Worm (Caenorhabditis elegans) whole organism, L1 larva: Measurements from ENCODE around the gene gdi-1.

ENCODE experiments used
- C34B4.2 ChIP-seq: sonication (generic microtip); optimal IDR thresholded peaks from 2 replicates; lab custom pipeline; 2017; ENCODE audit warnings: mild to moderate bottlenecking, missing genetic modification characterization, missing compliant biosample characterization
- aha-1 ChIP-seq: fragments of 150-350 bp; optimal IDR thresholded peaks from 2 replicates; lab custom pipeline; 2014; ENCODE audit warnings: missing biosample characterization, missing genetic modification characterization
- ama-1 ChIP-seq: fragments of 150-350 bp; optimal IDR thresholded peaks from 2 replicates; lab custom pipeline; 2014
- ceh-8 ChIP-seq: fragments of 200-800 bp; sonication (Bioruptor generic); optimal IDR thresholded peaks from 2 replicates; lab custom pipeline; 2018; ENCODE audit warnings: mild to moderate bottlenecking, missing genetic modification characterization, moderate library complexity, missing compliant biosample characterization
- ceh-82 ChIP-seq, 3 experiments: fragments of 150-350 bp in 1 of 3; sonication (generic microtip) in 2 of 3; optimal IDR thresholded peaks; 2 replicates each; lab custom pipeline; 2014 to 2017; ENCODE audit warnings: missing biosample characterization in 3 of 3, missing genetic modification characterization in 3 of 3
- ceh-88 ChIP-seq: fragments of 200-800 bp; sonication (Bioruptor generic); IDR thresholded peaks from 2 replicates; pipeline ENCODE4 v1.3.6; 2022; ENCODE audit warnings: missing genetic modification characterization, missing compliant biosample characterization
- ceh-90 ChIP-seq: sonication (generic microtip); optimal IDR thresholded peaks from 2 replicates; lab custom pipeline; 2016; ENCODE audit warnings: missing genetic modification characterization, missing compliant biosample characterization
- ces-1 ChIP-seq: fragments of 150-350 bp; optimal IDR thresholded peaks from 2 replicates; lab custom pipeline; 2014; ENCODE audit warnings: missing biosample characterization, missing genetic modification reagents, missing genetic modification characterization
- efl-1 ChIP-seq, 4 experiments: fragments of 150-350 bp; optimal IDR thresholded peaks in 3 of 4; peaks in 1 of 4; 1 replicate in 1 of 4; 2 replicates in 3 of 4; lab custom pipeline; 2014; ENCODE audit warnings: missing biosample characterization in 2 of 4, missing genetic modification characterization in 2 of 4, missing genetic modification reagents in 2 of 4
- elt-2 ChIP-seq: sonication (generic microtip); optimal IDR thresholded peaks from 2 replicates; lab custom pipeline; 2016; ENCODE audit warnings: missing genetic modification characterization, mild to moderate bottlenecking, inconsistent platforms, missing compliant biosample characterization, missing genetic modification reagents
- ets-5 ChIP-seq: fragments of 200-800 bp; sonication (Bioruptor generic); IDR thresholded peaks from 2 replicates; pipeline ENCODE4 v1.3.6; 2022; ENCODE audit warnings: missing genetic modification characterization, missing compliant biosample characterization
- fkh-10 ChIP-seq: sonication (generic microtip); optimal IDR thresholded peaks from 2 replicates; lab custom pipeline; 2017; ENCODE audit warnings: missing biosample characterization, missing genetic modification reagents, missing genetic modification characterization
- fkh-4 ChIP-seq: sonication (generic microtip); optimal IDR thresholded peaks from 2 replicates; lab custom pipeline; 2016; ENCODE audit warnings: missing compliant biosample characterization, missing genetic modification characterization, borderline replicate concordance
- fkh-8 ChIP-seq: sonication (generic microtip); optimal IDR thresholded peaks from 2 replicates; lab custom pipeline; 2016; ENCODE audit warnings: mild to moderate bottlenecking, missing genetic modification characterization, missing compliant biosample characterization
- fos-1 ChIP-seq: fragments of 150-350 bp; optimal IDR thresholded peaks from 2 replicates; lab custom pipeline; 2014; ENCODE audit warnings: missing biosample characterization, missing genetic modification characterization
- hlh-17 ChIP-seq: fragments of 200-800 bp; sonication (Bioruptor generic); optimal IDR thresholded peaks from 2 replicates; lab custom pipeline; 2018; ENCODE audit warnings: missing genetic modification characterization, mild to moderate bottlenecking, missing compliant biosample characterization, moderate library complexity, borderline replicate concordance
- hlh-4 ChIP-seq: sonication (generic microtip); optimal IDR thresholded peaks from 2 replicates; lab custom pipeline; 2016; ENCODE audit warnings: mild to moderate bottlenecking, missing genetic modification characterization, missing compliant biosample characterization
- hpl-2 ChIP-seq: fragments of 150-350 bp; optimal IDR thresholded peaks from 2 replicates; lab custom pipeline; 2014; ENCODE audit warnings: missing biosample characterization, missing genetic modification reagents, missing genetic modification characterization
- irx-1 ChIP-seq: sonication (generic microtip); optimal IDR thresholded peaks from 2 replicates; lab custom pipeline; 2016; ENCODE audit warnings: missing genetic modification characterization, missing compliant biosample characterization
- isw-1 ChIP-seq: fragments of 200-800 bp; sonication (Bioruptor generic); IDR thresholded peaks from 2 replicates; pipeline ENCODE4 v1.3.6; 2022; ENCODE audit warnings: missing genetic modification characterization, missing compliant biosample characterization
- jun-1 ChIP-seq: fragments of 150-350 bp; optimal IDR thresholded peaks from 2 replicates; lab custom pipeline; 2014; ENCODE audit warnings: missing biosample characterization, missing genetic modification reagents, missing genetic modification characterization
- lin-13 ChIP-seq: fragments of 150-350 bp; optimal IDR thresholded peaks from 2 replicates; lab custom pipeline; 2014; ENCODE audit warnings: missing biosample characterization, missing genetic modification reagents, missing genetic modification characterization
- mdl-1 ChIP-seq, 2 experiments: fragments of 150-350 bp; optimal IDR thresholded peaks; 2 replicates each; lab custom pipeline; 2014 to 2017; ENCODE audit warnings: missing biosample characterization in 2 of 2, missing genetic modification characterization in 2 of 2, inconsistent platforms in 1 of 2
- mef-2 ChIP-seq: fragments of 150-350 bp; optimal IDR thresholded peaks from 2 replicates; lab custom pipeline; 2014; ENCODE audit warnings: missing biosample characterization, missing genetic modification characterization
- nhr-11 ChIP-seq: fragments of 150-350 bp; optimal IDR thresholded peaks from 2 replicates; lab custom pipeline; 2014; ENCODE audit warnings: missing biosample characterization, missing genetic modification characterization
- nhr-20 ChIP-seq: sonication (generic microtip); optimal IDR thresholded peaks from 2 replicates; lab custom pipeline; 2016; ENCODE audit warnings: mild to moderate bottlenecking, missing genetic modification characterization, missing compliant biosample characterization
- nhr-28 ChIP-seq: fragments of 150-350 bp; optimal IDR thresholded peaks from 2 replicates; lab custom pipeline; 2014; ENCODE audit warnings: missing biosample characterization, missing genetic modification characterization
- nhr-47 ChIP-seq: sonication (generic microtip); optimal IDR thresholded peaks from 2 replicates; lab custom pipeline; 2016; ENCODE audit warnings: mild to moderate bottlenecking, missing genetic modification characterization, moderate library complexity, missing compliant biosample characterization
- nhr-71 ChIP-seq: sonication (generic microtip); optimal IDR thresholded peaks from 2 replicates; lab custom pipeline; 2016; ENCODE audit warnings: mild to moderate bottlenecking, missing genetic modification characterization, moderate library complexity, missing compliant biosample characterization
- nhr-76 ChIP-seq: sonication (generic microtip); optimal IDR thresholded peaks from 2 replicates; lab custom pipeline; 2017; ENCODE audit warnings: missing biosample characterization, missing genetic modification characterization
- nhr-85 ChIP-seq: sonication (generic microtip); peaks from one replicate; lab custom pipeline; 2016; ENCODE audit warnings: missing genetic modification characterization, inconsistent platforms, missing compliant biosample characterization
- nhr-90 ChIP-seq: sonication (generic microtip); optimal IDR thresholded peaks from 2 replicates; lab custom pipeline; 2016; ENCODE audit warnings: mild to moderate bottlenecking, missing genetic modification characterization, missing compliant biosample characterization; ENCODE audit not compliant: poor library complexity
- pax-3 ChIP-seq: fragments of 200-800 bp; sonication (Bioruptor generic); optimal IDR thresholded peaks from 2 replicates; lab custom pipeline; 2018; ENCODE audit warnings: mild to moderate bottlenecking, missing genetic modification characterization, moderate library complexity, missing compliant biosample characterization
- pqm-1 ChIP-seq: sonication (generic microtip); optimal IDR thresholded peaks from 3 replicates; lab custom pipeline; 2017; ENCODE audit warnings: missing biosample characterization, missing genetic modification characterization
- rnt-1 ChIP-seq: sonication (generic microtip); optimal IDR thresholded peaks from 2 replicates; lab custom pipeline; 2016; ENCODE audit warnings: mild to moderate bottlenecking, missing genetic modification characterization, moderate library complexity, missing compliant biosample characterization
- skn-1 ChIP-seq: fragments of 150-350 bp; optimal IDR thresholded peaks from 2 replicates; lab custom pipeline; 2014; ENCODE audit warnings: missing biosample characterization, missing genetic modification characterization
- snpc-4 ChIP-seq: fragments of 150-350 bp; optimal IDR thresholded peaks from 2 replicates; lab custom pipeline; 2014; ENCODE audit warnings: missing biosample characterization, missing genetic modification characterization
- sptf-1 ChIP-seq: fragments of 150-350 bp; optimal IDR thresholded peaks from 2 replicates; lab custom pipeline; 2014; ENCODE audit warnings: missing biosample characterization, missing genetic modification characterization
- sup-37 ChIP-seq: fragments of 200-800 bp; sonication (Bioruptor generic); optimal IDR thresholded peaks from 2 replicates; lab custom pipeline; 2018; ENCODE audit warnings: mild to moderate bottlenecking, missing genetic modification characterization, missing compliant biosample characterization
- tlp-1 ChIP-seq: fragments of 150-350 bp; optimal IDR thresholded peaks from 2 replicates; lab custom pipeline; 2014; ENCODE audit warnings: missing biosample characterization, missing genetic modification characterization
- unc-130 ChIP-seq: fragments of 150-350 bp; optimal IDR thresholded peaks from 2 replicates; lab custom pipeline; 2017; ENCODE audit warnings: missing biosample characterization, missing genetic modification characterization, inconsistent platforms
- unc-86 ChIP-seq: sonication (generic microtip); optimal IDR thresholded peaks from 2 replicates; lab custom pipeline; 2016; ENCODE audit warnings: missing genetic modification characterization, missing compliant biosample characterization
- vab-15 ChIP-seq: sonication (generic microtip); optimal IDR thresholded peaks from 2 replicates; lab custom pipeline; 2017; ENCODE audit warnings: missing genotype, mild to moderate bottlenecking, missing genetic modification characterization, missing compliant biosample characterization
- xbp-1 ChIP-seq: sonication (generic microtip); optimal IDR thresholded peaks from 2 replicates; lab custom pipeline; 2016; ENCODE audit warnings: missing genetic modification characterization, missing compliant biosample characterization
- ztf-11 ChIP-seq, 2 experiments: sonication (generic microtip); optimal IDR thresholded peaks; 2 replicates each; lab custom pipeline; 2016 to 2017; ENCODE audit warnings: missing genetic modification characterization in 2 of 2, missing biosample characterization in 1 of 2, missing compliant biosample characterization in 1 of 2
- ztf-4 ChIP-seq: fragments of 150-350 bp; optimal IDR thresholded peaks from 2 replicates; lab custom pipeline; 2014; ENCODE audit warnings: missing biosample characterization, missing genetic modification characterization

The gdi-1 gene

DNA sequence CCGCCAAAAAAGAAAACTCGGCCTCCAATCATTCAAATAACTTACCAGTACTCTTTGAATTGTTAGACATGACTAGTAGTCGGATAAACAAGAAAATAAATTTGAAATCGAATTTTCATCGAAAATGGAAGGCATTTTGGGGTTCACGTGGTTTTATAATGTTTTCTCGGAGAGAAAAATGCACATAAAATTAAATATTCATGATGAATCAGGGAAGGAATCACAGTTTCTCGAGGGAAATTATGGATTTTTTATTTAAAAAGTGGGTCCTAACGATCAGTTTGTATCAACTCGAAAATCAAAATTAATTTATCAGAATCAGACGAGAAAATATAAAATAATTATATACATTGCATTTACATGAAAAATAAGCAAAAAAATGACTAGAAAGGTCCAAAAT lies 27.4 kb downstream of the gdi-1 start, which contains the start of gene Y57G11C.5:
Gene Y57G11C.5 (minus strand): TSS at position 101 of the 400 bp plus-strand sequence.
- TF ChIP-seq C34B4.2 (tag; lab: Kevin White, UChicago) (no peak), aha-1 (tag; lab: Kevin White, UChicago) (no peak)

- TF ChIP-seq tlp-1 (tag; lab: Kevin White, UChicago): no peak
- no peak for TF ChIP-seq snpc-4 (tag; lab: Kevin White, UChicago)
- TF ChIP-seq lin-13 (GFP tag; lab: Kevin White, UChicago): no peak
- TF ChIP-seq jun-1 (tag; lab: Kevin White, UChicago): no peak
- no peak for TF ChIP-seq C34B4.2 (tag; lab: Kevin White, UChicago)
- no peak for TF ChIP-seq ztf-4 (tag; lab: Kevin White, UChicago)
- TF ChIP-seq elt-2 (tag; lab: Kevin White, UChicago): no peak
- no peak for TF ChIP-seq pax-3 (tag; lab: Kevin White, UChicago)
- no peak for TF ChIP-seq ceh-90 (tag; lab: Kevin White, UChicago)
- TF ChIP-seq sup-37 (GFP tag; lab: Kevin White, UChicago): no peak
- TF ChIP-seq nhr-28 (tag; lab: Kevin White, UChicago): no peak
- no peak for TF ChIP-seq fkh-10 (GFP tag; lab: Kevin White, UChicago)
Observed at ce11 chrIV:14764719-14765173, 27.9 kb downstream of the gdi-1 start.

DNA sequence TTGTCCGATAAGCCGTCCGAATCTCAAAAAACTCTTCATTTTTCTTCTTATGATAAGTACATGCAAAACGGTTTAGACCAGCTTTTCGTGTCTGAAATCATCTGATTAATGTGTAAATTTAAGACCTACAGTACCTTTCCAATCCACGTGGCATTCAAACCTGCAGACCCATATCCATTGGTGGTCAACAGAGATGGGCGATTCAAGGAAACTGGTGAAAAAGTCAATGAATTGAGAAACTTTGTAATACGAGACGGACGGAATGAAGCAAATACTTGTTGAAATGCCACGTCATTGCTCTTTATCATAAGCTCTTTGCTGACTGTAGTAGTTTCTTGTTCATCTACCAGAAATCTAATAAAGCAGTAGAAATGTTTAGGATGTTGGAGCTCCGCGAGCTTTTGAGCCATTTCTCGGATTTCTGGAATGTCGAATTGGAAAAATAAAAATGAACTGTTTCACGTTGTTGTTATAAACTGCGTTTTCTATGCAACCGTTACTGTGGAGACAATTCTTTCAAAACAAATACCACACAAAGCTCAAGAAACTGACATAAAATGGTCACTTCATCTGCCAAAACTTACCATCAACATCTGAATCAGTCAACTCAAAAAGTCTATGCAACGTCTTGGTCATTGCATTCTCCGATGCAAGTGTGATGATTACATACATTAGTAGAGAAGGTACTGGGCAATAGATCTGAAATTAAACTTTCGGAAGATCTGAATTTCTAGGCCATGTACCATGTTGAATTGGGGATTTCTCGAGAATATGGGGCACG lies 28.6 kb downstream of the gdi-1 start:
- no peak for TF ChIP-seq unc-130
- no peak for TF ChIP-seq fkh-10 (GFP tag; lab: Kevin White, UChicago)
- peak; percentile 17 for TF ChIP-seq rnt-1 (tag; lab: Kevin White, UChicago)
- TF ChIP-seq ceh-82 (tag; optimal IDR thresholded peaks at IDR 0.05; lab: Kevin White, UChicago): no peak
- TF ChIP-seq ceh-90 (tag; lab: Kevin White, UChicago): no peak
- TF ChIP-seq hpl-2: no peak
- no peak for TF ChIP-seq C34B4.2 (tag; lab: Kevin White, UChicago)
- TF ChIP-seq nhr-47 (tag; lab: Kevin White, UChicago): no peak
- no peak for TF ChIP-seq hlh-4 (tag; lab: Kevin White, UChicago)
- no peak for TF ChIP-seq pqm-1 (tag; lab: Kevin White, UChicago)
- peak; percentile 45 for TF ChIP-seq nhr-71
- TF ChIP-seq ces-1 (GFP tag; lab: Kevin White, UChicago): no peak
- TF ChIP-seq unc-86 (tag; lab: Kevin White, UChicago): no peak
- TF ChIP-seq ztf-4 (tag; lab: Kevin White, UChicago): peak; percentile 38
- TF ChIP-seq skn-1 (tag; lab: Kevin White, UChicago): no peak
- TF ChIP-seq fos-1 (tag; lab: Kevin White, UChicago): no peak
- peak; percentile 16; the same call in 1 of the 2 replicates for TF ChIP-seq ceh-88 (GFP tag; lab: Robert Waterston, UW)
- TF ChIP-seq nhr-76: no peak
- TF ChIP-seq nhr-90 (tag; lab: Kevin White, UChicago): no peak
- TF ChIP-seq ztf-11 (tag; optimal IDR thresholded peaks at IDR 0.05; lab: Kevin White, UChicago): no peak
- no peak for TF ChIP-seq irx-1
- no peak for TF ChIP-seq fkh-4
- TF ChIP-seq mef-2 (tag; lab: Kevin White, UChicago): no peak
- no peak for TF ChIP-seq xbp-1 (tag; lab: Kevin White, UChicago)
- no peak for TF ChIP-seq sptf-1 (tag; lab: Kevin White, UChicago)
- TF ChIP-seq efl-1 (optimal IDR thresholded peaks at IDR 0.05; lab: Kevin White, UChicago): no peak
- peak in 1 of 2 experiments; percentile 18 for TF ChIP-seq efl-1 (GFP tag; optimal IDR thresholded peaks at IDR 0.05 in 1 of 2; lab: Kevin White, UChicago)
- no peak for TF ChIP-seq ceh-8 (GFP tag; lab: Kevin White, UChicago)
- 0 out of 2 replicates have a peak, but pooled peaks have one; percentile 33 for TF ChIP-seq ets-5 (GFP tag; lab: Robert Waterston, UW)
- no peak for TF ChIP-seq tlp-1 (tag; lab: Kevin White, UChicago)
- TF ChIP-seq vab-15 (tag; lab: Kevin White, UChicago): peak; percentile 46
- no peak for TF ChIP-seq nhr-11
- peak; percentile 79 for TF ChIP-seq ama-1 (lab: Kevin White, UChicago)
- TF ChIP-seq nhr-20: no peak
- no peak for TF ChIP-seq mdl-1 (tag; optimal IDR thresholded peaks at IDR 0.05; lab: Kevin White, UChicago)
- TF ChIP-seq hlh-17 (GFP tag; lab: Kevin White, UChicago): no peak
- no peak for TF ChIP-seq nhr-85 (tag; lab: Kevin White, UChicago)
- no peak for TF ChIP-seq fkh-8 (tag; lab: Kevin White, UChicago)
- no peak for TF ChIP-seq lin-13 (GFP tag; lab: Kevin White, UChicago)
- TF ChIP-seq isw-1 (GFP tag; lab: Robert Waterston, UW): no peak
